Fruit fly (Drosophila melanogaster) whole organism, pupa: Measurements from ENCODE around the gene RhoGAP92B.

Experiments used
- CG13204 ChIP-seq: fragments of 200-800 bp; sonication (Bioruptor generic); optimal IDR thresholded peaks from 2 replicates; lab custom pipeline; 2018; ENCODE audit warnings: missing biosample characterization, mild to moderate bottlenecking, missing genetic modification characterization, moderate library complexity
- CG32121 ChIP-seq: fragments of 200-800 bp; sonication (Bioruptor generic); IDR thresholded peaks from 2 replicates; pipeline ENCODE4 v1.3.6; 2022; ENCODE audit warnings: missing biosample characterization, missing genetic modification characterization
- CG34367 ChIP-seq: fragments of 200-800 bp; sonication (Bioruptor generic); optimal IDR thresholded peaks from 2 replicates; lab custom pipeline; 2018; ENCODE audit warnings: missing biosample characterization, mild to moderate bottlenecking, missing genetic modification characterization
- CG9948 ChIP-seq: fragments of 200-800 bp; sonication (Bioruptor generic); optimal IDR thresholded peaks from 2 replicates; lab custom pipeline; 2018; ENCODE audit warnings: missing biosample characterization, mild to moderate bottlenecking, missing genetic modification characterization, moderate library complexity
- EcR ChIP-seq: fragments of 200-800 bp; sonication (Bioruptor generic); optimal IDR thresholded peaks from 3 replicates; lab custom pipeline; 2019; ENCODE audit warnings: missing biosample characterization, missing genetic modification characterization, mild to moderate bottlenecking, moderate library complexity, missing genetic modification reagents
- Pif1B ChIP-seq: fragments of 200-800 bp; sonication (Bioruptor generic); optimal IDR thresholded peaks from 3 replicates; lab custom pipeline; 2016; ENCODE audit warnings: missing biosample characterization, missing genetic modification characterization
- Snoo ChIP-seq: fragments of 200-800 bp; sonication (Bioruptor generic); optimal IDR thresholded peaks from 3 replicates; lab custom pipeline; 2017; ENCODE audit warnings: missing biosample characterization, mild to moderate bottlenecking, missing genetic modification characterization, inconsistent platforms
- gl ChIP-seq: fragments of 200-800 bp; sonication (Bioruptor generic); optimal IDR thresholded peaks from 2 replicates; lab custom pipeline; 2018; ENCODE audit warnings: missing biosample characterization, mild to moderate bottlenecking, missing genetic modification characterization
- rn ChIP-seq: fragments of 200-800 bp; sonication (Bioruptor generic); IDR thresholded peaks from 2 replicates; pipeline ENCODE4 v1.3.6; 2022; ENCODE audit warnings: missing biosample characterization, missing genetic modification characterization

DNA sequence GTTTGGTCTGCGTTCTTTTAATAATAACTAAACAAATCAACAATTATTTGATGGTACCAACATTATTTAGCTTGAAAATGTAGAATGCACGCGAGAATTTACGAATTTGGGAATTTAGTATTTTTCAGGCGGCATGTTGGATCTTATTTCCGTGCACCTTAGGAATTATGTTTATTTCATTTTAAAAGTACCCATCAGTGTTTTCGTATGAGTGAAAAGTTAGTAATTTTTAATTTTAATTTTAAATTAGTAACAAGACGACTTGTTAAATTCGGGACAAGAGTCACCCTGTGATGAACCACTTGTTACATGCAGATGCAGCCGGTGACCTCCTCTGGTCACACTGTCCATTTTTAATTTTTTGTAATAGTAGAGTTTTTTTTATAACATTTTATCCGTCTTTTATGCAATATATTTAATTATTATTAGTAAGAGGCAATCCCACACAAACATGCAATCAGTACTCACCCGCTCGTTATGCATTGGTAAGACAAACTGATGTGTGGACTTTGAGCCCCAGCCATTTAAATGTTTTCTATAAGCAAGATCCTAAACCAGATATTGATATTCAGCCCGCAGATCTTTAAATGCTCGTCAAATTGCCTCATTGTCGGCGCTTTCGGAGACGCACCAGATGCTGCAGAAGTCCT is 27.4 kb upstream of the RhoGAP92B start, which contains the start of the genes CG17186 and Arc42:
- TF ChIP-seq rn (GFP tag; lab: Robert Waterston, UW) (no peak), CG32121 (0 out of 2 replicates have a peak, but pooled peaks have one; percentile 16), CG9948 (no peak), gl (peak; percentile 85), Pif1B (GFP tag; lab: Kevin White, UChicago) (peak; percentile 36), EcR (GFP tag; lab: Kevin White, UChicago) (no peak), Snoo (tag; lab: Kevin White, UChicago) (no peak), CG13204 (GFP tag; lab: Kevin White, UChicago) (peak; percentile 51), CG34367 (tag; lab: Kevin White, UChicago) (peak; percentile 29)
